Worm (Caenorhabditis elegans): Measurements from ENCODE around the gene srt-54.

DNA sequence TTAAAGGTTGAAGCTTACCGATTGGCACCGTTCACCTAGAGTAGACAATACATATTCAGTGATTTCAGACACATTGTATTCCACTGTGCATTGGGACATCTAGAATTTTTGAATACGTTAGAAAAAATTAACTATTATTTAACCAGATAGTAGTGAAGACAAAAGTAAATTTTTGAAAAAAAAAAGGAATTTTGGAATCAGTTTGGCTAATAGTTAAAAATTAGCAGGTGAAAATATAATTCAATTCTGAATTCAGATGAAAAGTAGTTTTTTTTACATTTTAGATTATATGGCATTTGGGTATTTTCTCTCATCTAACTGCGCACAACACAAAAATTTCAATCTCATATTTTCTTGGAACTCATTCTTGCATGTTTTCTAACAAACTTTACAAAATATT, 7.9 kb downstream of the srt-54 start, which contains the start of gene nmur-2:
- no peak for TF ChIP-seq fkh-10 (GFP tag; optimal IDR thresholded peaks at IDR 0.05)
- no peak for TF ChIP-seq sea-2 (GFP tag; optimal IDR thresholded peaks at IDR 0.05)
- no peak for TF ChIP-seq ztf-11 (tag; optimal IDR thresholded peaks at IDR 0.05)
- no peak for TF ChIP-seq nhr-12 (tag; optimal IDR thresholded peaks at IDR 0.05)
- TF ChIP-seq R02D3.7 (tag; optimal IDR thresholded peaks at IDR 0.05) = no peak
- TF ChIP-seq ztf-4 (tag; optimal IDR thresholded peaks at IDR 0.05) = no peak
- no peak for TF ChIP-seq aly-2 (tag; optimal IDR thresholded peaks at IDR 0.05)
- no peak for TF ChIP-seq pqm-1 (tag; optimal IDR thresholded peaks at IDR 0.05)
- no peak for TF ChIP-seq lin-15B (tag; optimal IDR thresholded peaks at IDR 0.05)
- no peak for TF ChIP-seq jun-1 (tag; optimal IDR thresholded peaks at IDR 0.05)
- no peak for TF ChIP-seq egl-5 (tag; optimal IDR thresholded peaks at IDR 0.05)
- no peak for TF ChIP-seq lin-39 (tag; optimal IDR thresholded peaks at IDR 0.05)
